Worm (Caenorhabditis elegans): ENCODE results near the gene R10D12.1.

Gene R10D12.1

DNA sequence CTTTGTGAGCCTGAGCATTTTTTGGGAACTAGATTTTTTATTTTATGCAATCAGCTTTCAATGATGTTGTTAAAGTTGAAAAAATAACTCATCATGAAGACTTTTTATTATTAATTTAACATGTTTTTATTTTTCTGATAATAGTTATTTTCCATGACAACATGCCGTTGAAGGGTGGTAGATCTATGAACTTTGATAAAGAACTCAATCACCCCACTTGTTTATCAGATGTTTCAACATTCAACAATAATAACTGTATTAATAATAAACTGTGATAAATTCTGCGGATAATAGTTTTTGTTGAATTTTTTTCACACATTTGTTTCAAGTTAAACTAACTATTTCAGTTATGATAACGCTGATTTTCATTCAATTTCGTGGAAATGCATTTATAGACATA is 43.0 kb downstream of the R10D12.1 start:
- TF ChIP-seq blmp-1 (tag; optimal IDR thresholded peaks at IDR 0.05), result no peak
- TF ChIP-seq lin-32 (GFP tag; optimal IDR thresholded peaks at IDR 0.05), result no peak
- no peak for TF ChIP-seq lsy-2 (tag; optimal IDR thresholded peaks at IDR 0.05)
- no peak for TF ChIP-seq flh-1 (GFP tag; optimal IDR thresholded peaks at IDR 0.05)
- no peak for TF ChIP-seq mep-1 (tag; optimal IDR thresholded peaks at IDR 0.05)
- no peak for TF ChIP-seq sem-2 (GFP tag; optimal IDR thresholded peaks at IDR 0.05)
- no peak for TF ChIP-seq ceh-43 (GFP tag; optimal IDR thresholded peaks at IDR 0.05)
- no peak for TF ChIP-seq snpc-4 (tag; optimal IDR thresholded peaks at IDR 0.05)
- no peak for TF ChIP-seq nhr-76 (tag; optimal IDR thresholded peaks at IDR 0.05)
- no peak for TF ChIP-seq nhr-12 (tag; optimal IDR thresholded peaks at IDR 0.05)
- no peak for TF ChIP-seq cnd-1 (tag; optimal IDR thresholded peaks at IDR 0.05)
- no peak for TF ChIP-seq unc-120 (tag; optimal IDR thresholded peaks at IDR 0.05; ENCODE audit: poor library complexity, severe bottlenecking)
- TF ChIP-seq nhr-237 (tag; optimal IDR thresholded peaks at IDR 0.05), result no peak
- no peak for TF ChIP-seq ceh-83 (GFP tag; optimal IDR thresholded peaks at IDR 0.05)
- no peak for TF ChIP-seq mab-5 (tag; optimal IDR thresholded peaks at IDR 0.05)
- no peak for TF ChIP-seq drap-1 (GFP tag; optimal IDR thresholded peaks at IDR 0.05)
- no peak for TF ChIP-seq nhr-2 (tag; optimal IDR thresholded peaks at IDR 0.05)

DNA sequence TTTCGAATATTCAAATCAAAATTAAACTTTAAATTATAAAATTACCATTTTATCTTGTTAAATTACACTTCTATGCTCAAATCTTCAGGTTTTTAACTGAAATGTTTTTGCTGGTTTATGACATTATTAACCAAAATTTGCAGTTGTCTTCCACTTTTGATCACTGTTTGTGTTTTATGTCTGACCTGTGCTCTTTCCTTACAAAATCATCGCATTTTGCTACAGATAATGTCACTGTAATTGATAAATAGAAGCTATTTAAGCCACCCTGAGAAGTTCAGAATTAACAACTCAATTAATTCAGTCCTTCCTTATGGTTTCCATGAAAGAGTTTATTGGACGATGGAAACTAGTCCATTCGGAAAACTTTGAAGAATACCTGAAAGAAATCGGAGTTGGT is 44.0 kb downstream of the R10D12.1 start, which contains the start of gene lbp-8:
TSS of gene lbp-8 (plus strand) at position 301 of the 400 bp plus-strand sequence.
- TF ChIP-seq unc-62 (GFP tag; optimal IDR thresholded peaks at IDR 0.05) (no peak), ceh-83 (GFP tag; optimal IDR thresholded peaks at IDR 0.05) (no peak), nhr-237 (tag; optimal IDR thresholded peaks at IDR 0.05) (no peak), mab-5 (tag; optimal IDR thresholded peaks at IDR 0.05) (no peak), mls-2 (tag; optimal IDR thresholded peaks at IDR 0.05) (no peak), ztf-11 (tag; optimal IDR thresholded peaks at IDR 0.05) (no peak), sem-2 (GFP tag; optimal IDR thresholded peaks at IDR 0.05) (no peak), bed-3 (GFP tag; optimal IDR thresholded peaks at IDR 0.05) (no peak), elt-3 (tag; optimal IDR thresholded peaks at IDR 0.05) (no peak), tbx-8 (GFP tag; optimal IDR thresholded peaks at IDR 0.05) (no peak)

DNA sequence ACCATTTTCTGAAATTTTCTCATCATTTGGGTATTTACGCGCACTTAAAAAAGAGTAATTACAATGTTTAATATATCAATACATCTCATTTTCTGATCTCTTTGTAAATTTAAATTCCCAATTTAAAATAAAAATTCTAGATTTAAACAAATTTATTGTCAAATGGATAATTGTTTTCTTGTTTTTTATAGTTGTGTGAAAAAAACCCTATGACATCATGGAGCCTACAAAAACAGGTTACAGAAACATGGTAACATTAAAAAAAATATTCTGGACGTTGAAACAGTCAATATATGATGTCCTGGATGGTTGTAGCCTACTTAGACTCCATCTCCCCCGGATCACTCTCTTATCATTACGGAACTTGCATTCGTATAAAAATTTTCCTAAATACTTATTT is 44.9 kb downstream of the R10D12.1 start, which contains the start of gene spp-12:
TSS of gene spp-12 (plus strand) at position 301 of the 400 bp plus-strand sequence.
- TF ChIP-seq sptf-1 (tag; optimal IDR thresholded peaks at IDR 0.05) (no peak), nhr-28 (tag; optimal IDR thresholded peaks at IDR 0.05) (no peak), nhr-76 (tag; optimal IDR thresholded peaks at IDR 0.05) (no peak), cnd-1 (tag; optimal IDR thresholded peaks at IDR 0.05) (no peak), nhr-12 (tag; optimal IDR thresholded peaks at IDR 0.05) (no peak), bed-3 (GFP tag; optimal IDR thresholded peaks at IDR 0.05) (no peak), unc-39 (tag; optimal IDR thresholded peaks at IDR 0.05) (no peak), ztf-11 (tag; optimal IDR thresholded peaks at IDR 0.05) (no peak), ceh-83 (GFP tag; optimal IDR thresholded peaks at IDR 0.05) (no peak), elt-1 (tag; optimal IDR thresholded peaks at IDR 0.05; ENCODE audit: borderline replicate concordance, insufficient read depth) (no peak), nhr-2 (tag; optimal IDR thresholded peaks at IDR 0.05) (no peak), sem-2 (GFP tag; optimal IDR thresholded peaks at IDR 0.05) (no peak), mab-5 (tag; optimal IDR thresholded peaks at IDR 0.05) (no peak), snpc-4 (tag; optimal IDR thresholded peaks at IDR 0.05) (no peak), lin-13 (tag; optimal IDR thresholded peaks at IDR 0.05) (no peak), blmp-1 (tag; optimal IDR thresholded peaks at IDR 0.05) (no peak), drap-1 (GFP tag; optimal IDR thresholded peaks at IDR 0.05) (no peak), flh-1 (GFP tag; optimal IDR thresholded peaks at IDR 0.05) (no peak)

DNA sequence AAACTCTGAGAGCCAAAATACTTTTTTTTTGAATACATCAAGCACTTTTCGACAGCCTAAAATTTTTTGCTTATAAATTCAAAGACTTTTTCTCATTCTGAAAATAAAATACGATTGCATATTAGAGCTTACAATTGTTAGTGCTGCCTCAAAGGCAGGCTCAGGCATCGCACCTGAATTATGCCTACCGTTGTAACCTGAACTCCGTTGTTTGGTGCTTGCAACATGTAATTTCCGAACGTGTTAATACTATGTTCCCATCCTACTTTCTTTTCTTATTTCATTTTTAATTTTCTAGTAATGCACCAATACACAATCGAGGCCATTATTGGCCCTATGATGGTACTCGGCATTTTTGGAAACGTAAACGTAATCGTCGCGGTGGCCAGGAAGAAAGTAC is 47.1 kb downstream of the R10D12.1 start, which contains the start of gene srsx-19:
TSS of gene srsx-19 (plus strand) at position 301 of the 400 bp plus-strand sequence.
- TF ChIP-seq flh-1 (GFP tag; optimal IDR thresholded peaks at IDR 0.05), result no peak
- no peak for TF ChIP-seq elt-3 (tag; optimal IDR thresholded peaks at IDR 0.05)
- no peak for TF ChIP-seq nhr-2 (tag; optimal IDR thresholded peaks at IDR 0.05)
- no peak for TF ChIP-seq ham-2 (GFP tag; optimal IDR thresholded peaks at IDR 0.05)
- TF ChIP-seq sem-2 (GFP tag; optimal IDR thresholded peaks at IDR 0.05), result no peak
- no peak for TF ChIP-seq mls-2 (tag; optimal IDR thresholded peaks at IDR 0.05)
- TF ChIP-seq drap-1 (GFP tag; optimal IDR thresholded peaks at IDR 0.05), result no peak
- TF ChIP-seq lin-32 (GFP tag; optimal IDR thresholded peaks at IDR 0.05), result no peak
- TF ChIP-seq nhr-76 (tag; optimal IDR thresholded peaks at IDR 0.05), result no peak
- no peak for TF ChIP-seq ztf-11 (tag; optimal IDR thresholded peaks at IDR 0.05)

Data from whole organism, mixed stage, embryonic.